Worm (Caenorhabditis elegans) whole organism, L3 larva: ENCODE results near the gene ZC373.3.

Experiments used
- ZK546.5 ChIP-seq: sonication (generic microtip); optimal IDR thresholded peaks from 2 replicates; lab custom pipeline; 2017; ENCODE audit warnings: missing biosample characterization, missing genetic modification characterization
- aly-2 ChIP-seq: fragments of 150-350 bp; optimal IDR thresholded peaks from 2 replicates; lab custom pipeline; 2014; ENCODE audit warnings: missing biosample characterization, missing genetic modification characterization
- ceh-28 ChIP-seq: fragments of 150-350 bp; optimal IDR thresholded peaks from 2 replicates; lab custom pipeline; 2014; ENCODE audit warnings: missing biosample characterization, missing genetic modification reagents, missing genetic modification characterization
- ceh-82 ChIP-seq: fragments of 150-350 bp; optimal IDR thresholded peaks from 2 replicates; lab custom pipeline; 2014; ENCODE audit warnings: missing biosample characterization, missing genetic modification characterization
- ceh-9 ChIP-seq: sonication (generic microtip); optimal IDR thresholded peaks from 2 replicates; lab custom pipeline; 2018; ENCODE audit warnings: missing biosample characterization, missing genetic modification characterization
- daf-12 ChIP-seq: fragments of 150-350 bp; optimal IDR thresholded peaks from 2 replicates; lab custom pipeline; 2014; ENCODE audit warnings: missing biosample characterization, missing genetic modification reagents, missing genetic modification characterization
- elt-1 ChIP-seq: fragments of 150-350 bp; optimal IDR thresholded peaks from 2 replicates; lab custom pipeline; 2014; ENCODE audit warnings: missing biosample characterization, missing genetic modification characterization
- elt-2 ChIP-seq: sonication (generic microtip); optimal IDR thresholded peaks from 2 replicates; lab custom pipeline; 2016; ENCODE audit warnings: missing genetic modification reagents, mild to moderate bottlenecking, missing genetic modification characterization, missing compliant biosample characterization
- elt-3 ChIP-seq, 3 experiments: fragments of 150-350 bp in 1 of 3; sonication (generic microtip) in 2 of 3; optimal IDR thresholded peaks; 2 replicates in 2 of 3; 4 replicates in 1 of 3; lab custom pipeline; 2014 to 2017; ENCODE audit warnings: missing biosample characterization in 3 of 3, missing genetic modification characterization in 3 of 3
- eor-1 ChIP-seq, 2 experiments: fragments of 150-350 bp; optimal IDR thresholded peaks; 2 replicates each; lab custom pipeline; 2014 to 2018; ENCODE audit warnings: missing biosample characterization in 2 of 2, missing genetic modification characterization in 2 of 2
- fkh-2 ChIP-seq: fragments of 150-350 bp; optimal IDR thresholded peaks from 2 replicates; lab custom pipeline; 2014; ENCODE audit warnings: missing biosample characterization, missing genetic modification reagents, missing genetic modification characterization
- hmg-11 ChIP-seq: sonication (generic microtip); optimal IDR thresholded peaks from 2 replicates; lab custom pipeline; 2016; ENCODE audit warnings: missing genetic modification characterization, missing compliant biosample characterization
- jun-1 ChIP-seq: fragments of 150-350 bp; optimal IDR thresholded peaks from 2 replicates; lab custom pipeline; 2014; ENCODE audit warnings: missing biosample characterization, missing genetic modification reagents, missing genetic modification characterization
- lin-15B ChIP-seq: fragments of 150-350 bp; optimal IDR thresholded peaks from 2 replicates; lab custom pipeline; 2014; ENCODE audit warnings: missing biosample characterization, missing genetic modification characterization
- lin-39 ChIP-seq: fragments of 150-350 bp; optimal IDR thresholded peaks from 2 replicates; lab custom pipeline; 2018; ENCODE audit warnings: missing biosample characterization, missing genetic modification reagents, missing genetic modification characterization
- lsy-12 ChIP-seq: sonication (generic microtip); optimal IDR thresholded peaks from 2 replicates; lab custom pipeline; 2016; ENCODE audit warnings: mild to moderate bottlenecking, missing genetic modification characterization, missing compliant biosample characterization
- mdl-1 ChIP-seq: fragments of 150-350 bp; optimal IDR thresholded peaks from 2 replicates; lab custom pipeline; 2014; ENCODE audit warnings: missing biosample characterization, missing genetic modification characterization
- mml-1 ChIP-seq: fragments of 150-350 bp; sonication (generic microtip); optimal IDR thresholded peaks from 3 replicates; lab custom pipeline; 2014; ENCODE audit warnings: missing biosample characterization, missing genetic modification characterization
- nfya-1 ChIP-seq: sonication (generic microtip); optimal IDR thresholded peaks from 2 replicates; lab custom pipeline; 2017; ENCODE audit warnings: missing genetic modification characterization, mild to moderate bottlenecking, missing compliant biosample characterization, antibody characterized with exemption, moderate library complexity; ENCODE audit not compliant: insufficient read depth
- nhr-11 ChIP-seq: fragments of 150-350 bp; optimal IDR thresholded peaks from 2 replicates; lab custom pipeline; 2014; ENCODE audit warnings: missing biosample characterization, missing genetic modification characterization
- nhr-12 ChIP-seq: fragments of 150-350 bp; optimal IDR thresholded peaks from 2 replicates; lab custom pipeline; 2014; ENCODE audit warnings: missing biosample characterization, missing genetic modification characterization
- nhr-23 ChIP-seq: fragments of 150-350 bp; optimal IDR thresholded peaks from 2 replicates; lab custom pipeline; 2014; ENCODE audit warnings: missing biosample characterization, missing genetic modification reagents, missing genetic modification characterization
- nhr-237 ChIP-seq: fragments of 150-350 bp; optimal IDR thresholded peaks from 2 replicates; lab custom pipeline; 2014; ENCODE audit warnings: missing biosample characterization, missing genetic modification characterization
- nhr-25 ChIP-seq: sonication (generic microtip); optimal IDR thresholded peaks from 2 replicates; lab custom pipeline; 2017; ENCODE audit warnings: missing biosample characterization, missing genetic modification characterization
- nhr-43 ChIP-seq: sonication (generic microtip); optimal IDR thresholded peaks from 2 replicates; lab custom pipeline; 2016; ENCODE audit warnings: mild to moderate bottlenecking, missing genetic modification characterization, missing compliant biosample characterization; ENCODE audit not compliant: poor library complexity, severe bottlenecking
- nhr-67 ChIP-seq: fragments of 150-350 bp; optimal IDR thresholded peaks from 2 replicates; lab custom pipeline; 2014; ENCODE audit warnings: missing biosample characterization, missing genetic modification characterization
- pha-4 ChIP-seq: fragments of 150-350 bp; optimal IDR thresholded peaks from 2 replicates; lab custom pipeline; 2014; ENCODE audit warnings: missing biosample characterization, missing genetic modification reagents, missing genetic modification characterization
- pqm-1 ChIP-seq: fragments of 150-350 bp; optimal IDR thresholded peaks from 2 replicates; lab custom pipeline; 2017; ENCODE audit warnings: missing biosample characterization, missing genetic modification characterization, inconsistent platforms
- sea-2 ChIP-seq: fragments of 150-350 bp; sonication (generic microtip); optimal IDR thresholded peaks from 4 replicates; lab custom pipeline; 2014; ENCODE audit warnings: missing biosample characterization, missing genetic modification reagents, missing genetic modification characterization
- tbx-2 ChIP-seq: sonication (generic microtip); optimal IDR thresholded peaks from 2 replicates; lab custom pipeline; 2016; ENCODE audit warnings: mild to moderate bottlenecking, missing genetic modification characterization, missing compliant biosample characterization
- unc-62 ChIP-seq: fragments of 150-350 bp; sonication (generic microtip); optimal IDR thresholded peaks from 4 replicates; lab custom pipeline; 2014; ENCODE audit warnings: missing biosample characterization, missing genetic modification reagents, missing genetic modification characterization
- zag-1 ChIP-seq: fragments of 150-350 bp; optimal IDR thresholded peaks from 2 replicates; lab custom pipeline; 2014; ENCODE audit warnings: missing biosample characterization, missing genetic modification characterization
- ztf-11 ChIP-seq: fragments of 150-350 bp; optimal IDR thresholded peaks from 2 replicates; lab custom pipeline; 2014; ENCODE audit warnings: missing biosample characterization, missing genetic modification characterization
- ztf-4 ChIP-seq: fragments of 150-350 bp; optimal IDR thresholded peaks from 2 replicates; lab custom pipeline; 2014; ENCODE audit warnings: missing biosample characterization, missing genetic modification characterization

ZC373.3 gene

ce11 chrX:10081077-10081476 is 20.8 kb downstream of the ZC373.3 start:
- TF ChIP-seq eor-1 (tag; optimal IDR thresholded peaks at IDR 0.05; lab: Kevin White, UChicago) (no peak), elt-1 (tag; lab: Kevin White, UChicago) (peak; percentile 43), tbx-2 (tag; lab: Kevin White, UChicago) (no peak)

DNA sequence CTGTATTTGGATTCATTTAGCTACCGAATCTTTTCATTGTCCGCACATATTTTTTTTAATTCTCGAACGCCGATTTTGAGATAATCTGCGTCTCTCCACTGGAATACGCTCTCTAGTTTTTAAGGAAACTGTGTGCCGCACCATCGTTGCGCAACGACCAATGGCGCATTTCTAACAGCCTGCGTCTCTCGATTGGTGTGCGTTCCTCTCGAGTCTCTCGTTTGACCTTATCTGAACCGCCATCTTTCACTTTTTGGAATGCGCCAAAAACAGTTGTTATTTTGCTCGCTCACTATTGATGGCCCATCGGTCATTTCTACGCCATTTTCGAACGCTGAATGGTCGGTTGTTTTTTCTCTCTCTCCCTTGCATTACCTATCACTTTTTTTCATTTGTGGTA is 22.9 kb downstream of the ZC373.3 start:
- TF ChIP-seq ceh-9 (tag; lab: Kevin White, UChicago) (no peak), mml-1 (tag; lab: Kevin White, UChicago) (no peak), elt-1 (tag; lab: Kevin White, UChicago) (no peak), nhr-43 (no peak)

DNA sequence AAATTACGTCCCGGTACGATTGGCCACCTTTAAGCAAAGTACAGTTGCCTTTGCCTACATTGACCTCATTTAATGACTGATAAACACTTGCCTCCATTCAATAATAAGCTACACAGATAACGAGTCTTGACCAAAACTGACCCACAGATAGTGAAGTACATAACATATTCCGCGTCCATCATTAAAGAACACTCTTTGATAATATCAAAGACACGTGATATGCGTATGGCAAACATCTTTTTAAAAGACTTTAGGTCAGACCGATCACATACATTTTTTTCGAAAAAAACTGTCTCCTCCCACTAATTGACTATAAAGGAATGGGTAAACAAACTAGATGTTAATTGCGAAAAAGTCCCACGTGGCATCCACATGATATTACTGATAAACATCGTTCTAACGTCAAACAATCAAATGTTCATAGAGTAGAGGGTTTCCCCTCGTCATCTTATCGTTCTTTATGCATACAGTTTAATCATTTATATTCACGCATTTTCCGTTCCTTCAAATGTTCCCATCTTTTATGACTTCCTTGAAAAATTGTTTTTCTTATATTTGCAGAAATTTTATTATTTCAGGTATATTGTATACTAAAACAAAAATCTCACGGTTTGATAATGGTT is 23.8 kb downstream of the ZC373.3 start, which contains the start of gene W07E11.1:
TSS of gene W07E11.1 (plus strand) at position 573 of the 623 bp plus-strand sequence.
- TF ChIP-seq nfya-1 (no peak), ceh-28 (peak; percentile 39), nhr-25 (tag; lab: Kevin White, UChicago) (peak; percentile 3), aly-2 (no peak), elt-2 (tag; lab: Kevin White, UChicago) (peak; percentile 97), nhr-43 (peak; percentile 54), nhr-23 (peak; percentile 78), pha-4 (tag; lab: Kevin White, UChicago) (peak; percentile 4), pqm-1 (tag; lab: Kevin White, UChicago) (peak; percentile 84), nhr-11 (no peak), jun-1 (tag; lab: Kevin White, UChicago) (peak; percentile 22), elt-3 (tag; optimal IDR thresholded peaks at IDR 0.05; lab: Kevin White, UChicago) (peak in 1 of 3 experiments; percentile 68)

ce11 chrX:10085073-10085472 is 24.7 kb downstream of the ZC373.3 start:
- TF ChIP-seq ceh-9 (tag; lab: Kevin White, UChicago), result no peak
- TF ChIP-seq ZK546.5, result no peak
- no peak for TF ChIP-seq unc-62 (GFP tag; lab: Kevin White, UChicago)
- TF ChIP-seq sea-2 (GFP tag; lab: Kevin White, UChicago), result no peak
- TF ChIP-seq nhr-23, result no peak
- TF ChIP-seq eor-1 (tag; optimal IDR thresholded peaks at IDR 0.05; lab: Kevin White, UChicago), result no peak
- no peak for TF ChIP-seq lin-15B (tag; lab: Kevin White, UChicago)
- no peak for TF ChIP-seq ztf-4
- no peak for TF ChIP-seq pha-4 (tag; lab: Kevin White, UChicago)
- TF ChIP-seq jun-1 (tag; lab: Kevin White, UChicago), result no peak
- TF ChIP-seq, all 47 proteins: peak for 0

ce11 chrX:10087866-10088265 is 27.5 kb downstream of the ZC373.3 start, which contains the start of gene flp-28:
Gene flp-28 (minus strand): TSS chrX:10087966.
- TF ChIP-seq hmg-11, result no peak
- no peak for TF ChIP-seq mml-1 (tag; lab: Kevin White, UChicago)

ce11 chrX:10092864-10093263 is 32.5 kb downstream of the ZC373.3 start, which contains the start of gene flp-3:
Gene flp-3 (minus strand): TSS chrX:10092964.
- no peak for TF ChIP-seq nhr-43

- TF ChIP-seq ceh-9 (tag; lab: Kevin White, UChicago) (no peak), mdl-1 (tag; lab: Kevin White, UChicago) (no peak), nhr-67 (tag; lab: Kevin White, UChicago) (no peak), ceh-82 (tag; lab: Kevin White, UChicago) (no peak), ztf-11 (tag; lab: Kevin White, UChicago) (no peak), zag-1 (tag; lab: Kevin White, UChicago) (no peak), jun-1 (tag; lab: Kevin White, UChicago) (no peak), fkh-2 (tag; lab: Kevin White, UChicago) (no peak), nhr-23 (no peak), nhr-12 (tag; lab: Kevin White, UChicago) (no peak), nhr-25 (tag; lab: Kevin White, UChicago) (no peak), lin-39 (tag; lab: Kevin White, UChicago) (no peak), daf-12 (tag; lab: Kevin White, UChicago) (no peak), nhr-11 (no peak), eor-1 (tag; optimal IDR thresholded peaks at IDR 0.05; lab: Kevin White, UChicago) (no peak), lsy-12 (no peak), tbx-2 (tag; lab: Kevin White, UChicago) (no peak), nhr-237 (tag; lab: Kevin White, UChicago) (no peak)
Measured at ce11 chrX:10095145-10095544, 34.8 kb downstream of the ZC373.3 start, which contains the start of gene flp-2. Gene flp-2 (minus strand): TSS chrX:10095245.
